Worm (Caenorhabditis elegans): ENCODE results near the gene cyp-34A1.

- TF ChIP-seq nhr-237 (tag; optimal IDR thresholded peaks at IDR 0.05) (no peak), snpc-4 (tag; optimal IDR thresholded peaks at IDR 0.05) (no peak), bed-3 (GFP tag; optimal IDR thresholded peaks at IDR 0.05) (no peak), nhr-28 (tag; optimal IDR thresholded peaks at IDR 0.05) (no peak), ces-1 (GFP tag; optimal IDR thresholded peaks at IDR 0.05) (no peak), unc-120 (tag; optimal IDR thresholded peaks at IDR 0.05; ENCODE audit: poor library complexity, severe bottlenecking) (no peak), ztf-11 (tag; optimal IDR thresholded peaks at IDR 0.05) (no peak), unc-39 (tag; optimal IDR thresholded peaks at IDR 0.05) (no peak), elt-1 (tag; optimal IDR thresholded peaks at IDR 0.05; ENCODE audit: borderline replicate concordance, insufficient read depth) (no peak), lsy-2 (tag; optimal IDR thresholded peaks at IDR 0.05) (no peak), lin-13 (tag; optimal IDR thresholded peaks at IDR 0.05) (no peak), pha-4 (tag; optimal IDR thresholded peaks at IDR 0.05) (no peak), sem-2 (GFP tag; optimal IDR thresholded peaks at IDR 0.05) (no peak), sptf-1 (tag; optimal IDR thresholded peaks at IDR 0.05) (no peak)
These were observed 17.7 kb upstream of the cyp-34A1 start, which contains the start of gene T26H8.5 for ce11 chrV:15305502-15305901.
